Fruit fly (Drosophila melanogaster) whole organism, prepupa: Measurements from ENCODE around the gene enc.

ENCODE experiments used
- CG10669 ChIP-seq: fragments of 200-800 bp; sonication (Bioruptor generic); optimal IDR thresholded peaks from 3 replicates; lab custom pipeline; 2018; ENCODE audit warnings: missing biosample characterization, mild to moderate bottlenecking, missing genetic modification characterization, moderate library complexity
- CG11294 ChIP-seq: fragments of 200-800 bp; sonication (Bioruptor generic); IDR thresholded peaks from 2 replicates; pipeline ENCODE4 v1.3.6; 2022; ENCODE audit warnings: missing biosample characterization, missing genetic modification characterization
- CG11762 ChIP-seq: fragments of 200-800 bp; sonication (Bioruptor generic); optimal IDR thresholded peaks from 3 replicates; lab custom pipeline; 2016; ENCODE audit warnings: missing biosample characterization, missing genetic modification characterization; ENCODE audit not compliant: insufficient read depth
- CG11902 ChIP-seq: fragments of 200-800 bp; sonication (Bioruptor generic); optimal IDR thresholded peaks from 3 replicates; lab custom pipeline; 2016; ENCODE audit warnings: missing biosample characterization, missing genetic modification characterization
- CG15336 ChIP-seq: fragments of 200-800 bp; sonication (Bioruptor generic); IDR thresholded peaks from 2 replicates; pipeline ENCODE4 v1.3.6; 2022; ENCODE audit warnings: missing biosample characterization, missing genetic modification characterization
- CG1621 ChIP-seq: fragments of 200-800 bp; sonication (Bioruptor generic); optimal IDR thresholded peaks from 3 replicates; lab custom pipeline; 2018; ENCODE audit warnings: missing biosample characterization, mild to moderate bottlenecking, missing genetic modification characterization
- CG16779 ChIP-seq: fragments of 200-800 bp; sonication (Bioruptor generic); optimal IDR thresholded peaks from 3 replicates; lab custom pipeline; 2017; ENCODE audit warnings: missing biosample characterization, mild to moderate bottlenecking, missing genetic modification characterization
- CG3032 ChIP-seq: fragments of 200-800 bp; optimal IDR thresholded peaks from 2 replicates; lab custom pipeline; 2019; ENCODE audit warnings: missing biosample characterization, mild to moderate bottlenecking, missing genetic modification characterization, moderate library complexity
- CG34406 ChIP-seq: fragments of 200-800 bp; sonication (Bioruptor generic); optimal IDR thresholded peaks from 3 replicates; lab custom pipeline; 2016; ENCODE audit warnings: missing biosample characterization, missing genetic modification characterization
- CG3919 ChIP-seq: fragments of 200-800 bp; sonication (Bioruptor generic); optimal IDR thresholded peaks from 3 replicates; lab custom pipeline; 2016; ENCODE audit warnings: missing biosample characterization, missing genetic modification characterization
- CG6163 ChIP-seq: fragments of 200-800 bp; sonication (Bioruptor generic); IDR thresholded peaks from 3 replicates; pipeline ENCODE4 v1.3.6; 2022; ENCODE audit warnings: missing biosample characterization, missing genetic modification characterization
- CG6276 ChIP-seq: fragments of 200-800 bp; sonication (Bioruptor generic); optimal IDR thresholded peaks from 2 replicates; lab custom pipeline; 2017; ENCODE audit warnings: missing biosample characterization, mild to moderate bottlenecking, missing genetic modification characterization
- CG6792 ChIP-seq: fragments of 200-800 bp; sonication (Bioruptor generic); optimal IDR thresholded peaks from 3 replicates; lab custom pipeline; 2016; ENCODE audit warnings: missing biosample characterization, missing genetic modification characterization
- CG6808 ChIP-seq: fragments of 200-800 bp; sonication (Bioruptor generic); optimal IDR thresholded peaks from 3 replicates; lab custom pipeline; 2017; ENCODE audit warnings: missing biosample characterization, missing genetic modification characterization, mild to moderate bottlenecking, moderate library complexity, missing genetic modification reagents
- CG6854 ChIP-seq: fragments of 200-800 bp; sonication (Bioruptor generic); optimal IDR thresholded peaks from 2 replicates; lab custom pipeline; 2017; ENCODE audit warnings: missing biosample characterization, mild to moderate bottlenecking, missing genetic modification characterization
- CG7368 ChIP-seq: fragments of 200-800 bp; sonication (Bioruptor generic); optimal IDR thresholded peaks from 3 replicates; lab custom pipeline; 2016; ENCODE audit warnings: missing biosample characterization, missing genetic modification characterization
- CG8119 ChIP-seq: fragments of 200-800 bp; sonication (Bioruptor generic); IDR thresholded peaks from 3 replicates; pipeline ENCODE4 v1.3.6; 2022; ENCODE audit warnings: missing biosample characterization, missing genetic modification characterization
- CG8319 ChIP-seq: fragments of 200-800 bp; sonication (Bioruptor generic); optimal IDR thresholded peaks from 3 replicates; lab custom pipeline; 2016; ENCODE audit warnings: missing biosample characterization, missing genetic modification characterization
- CG8632 ChIP-seq: fragments of 200-800 bp; sonication (Bioruptor generic); optimal IDR thresholded peaks from 3 replicates; lab custom pipeline; 2016; ENCODE audit warnings: missing biosample characterization, missing genetic modification characterization
- CG9139 ChIP-seq: fragments of 200-800 bp; sonication (Bioruptor generic); optimal IDR thresholded peaks from 3 replicates; lab custom pipeline; 2017; ENCODE audit warnings: missing biosample characterization, mild to moderate bottlenecking, missing genetic modification characterization
- Eip78C ChIP-seq: fragments of 200-800 bp; sonication (Bioruptor generic); peaks from one replicate; lab custom pipeline; 2016; ENCODE audit warnings: missing biosample characterization, missing genetic modification characterization
- Eip93F ChIP-seq: fragments of 200-800 bp; sonication (Bioruptor generic); optimal IDR thresholded peaks from 2 replicates; lab custom pipeline; 2016; ENCODE audit warnings: missing biosample characterization, mild to moderate bottlenecking, missing genetic modification characterization
- Ets96B ChIP-seq: fragments of 200-800 bp; optimal IDR thresholded peaks from 2 replicates; lab custom pipeline; 2019; ENCODE audit warnings: missing biosample characterization, mild to moderate bottlenecking, missing genetic modification characterization, moderate library complexity
- Gug ChIP-seq: fragments of 200-800 bp; sonication (Bioruptor generic); IDR thresholded peaks from 2 replicates; pipeline ENCODE4 v1.3.6; 2022; ENCODE audit warnings: missing biosample characterization, missing genetic modification characterization
- Hr4 ChIP-seq: fragments of 200-800 bp; sonication (Bioruptor generic); optimal IDR thresholded peaks from 3 replicates; lab custom pipeline; 2016; ENCODE audit warnings: missing biosample characterization, missing genetic modification characterization
- Lpt ChIP-seq: fragments of 200-800 bp; sonication (Bioruptor generic); optimal IDR thresholded peaks from 3 replicates; lab custom pipeline; 2016; ENCODE audit warnings: missing biosample characterization, missing genetic modification characterization
- OdsH ChIP-seq: fragments of 200-800 bp; sonication (Bioruptor generic); optimal IDR thresholded peaks from 3 replicates; lab custom pipeline; 2016; ENCODE audit warnings: missing biosample characterization, missing genetic modification characterization
- Smox ChIP-seq: fragments of 200-800 bp; sonication (Bioruptor generic); optimal IDR thresholded peaks from 3 replicates; lab custom pipeline; 2016; ENCODE audit warnings: missing biosample characterization, missing genetic modification characterization
- Sox102F ChIP-seq: fragments of 200-800 bp; sonication (Bioruptor generic); optimal IDR thresholded peaks from 2 replicates; lab custom pipeline; 2016; ENCODE audit warnings: missing biosample characterization, mild to moderate bottlenecking, missing genetic modification characterization
- Sox14 ChIP-seq: fragments of 200-800 bp; sonication (Bioruptor generic); optimal IDR thresholded peaks from 3 replicates; lab custom pipeline; 2016; ENCODE audit warnings: missing biosample characterization, missing genetic modification characterization
- achi ChIP-seq: fragments of 200-800 bp; sonication (Bioruptor generic); optimal IDR thresholded peaks from 3 replicates; lab custom pipeline; 2016; ENCODE audit warnings: missing biosample characterization, missing genetic modification characterization
- cyc ChIP-seq: fragments of 200-800 bp; sonication (Bioruptor generic); optimal IDR thresholded peaks from 3 replicates; lab custom pipeline; 2016; ENCODE audit warnings: missing biosample characterization, missing genetic modification characterization
- dac ChIP-seq: fragments of 200-800 bp; sonication (Bioruptor generic); optimal IDR thresholded peaks from 2 replicates; lab custom pipeline; 2017; ENCODE audit warnings: missing biosample characterization, mild to moderate bottlenecking, missing genetic modification characterization
- dsx ChIP-seq: fragments of 200-800 bp; optimal IDR thresholded peaks from 3 replicates; lab custom pipeline; 2019; ENCODE audit warnings: missing biosample characterization, mild to moderate bottlenecking, missing genetic modification characterization, moderate library complexity; ENCODE audit not compliant: poor library complexity, severe bottlenecking
- eg ChIP-seq: fragments of 200-800 bp; sonication (Bioruptor generic); IDR thresholded peaks from 3 replicates; pipeline ENCODE4 v1.3.6; 2022; ENCODE audit warnings: missing biosample characterization, missing genetic modification characterization
- esn ChIP-seq: fragments of 200-800 bp; sonication (Bioruptor generic); optimal IDR thresholded peaks from 2 replicates; lab custom pipeline; 2016; ENCODE audit warnings: missing biosample characterization, mild to moderate bottlenecking, missing genetic modification characterization, moderate library complexity
- fd85E ChIP-seq: fragments of 200-800 bp; sonication (Bioruptor generic); optimal IDR thresholded peaks from 3 replicates; lab custom pipeline; 2016; ENCODE audit warnings: missing biosample characterization, missing genetic modification characterization
- fkh ChIP-seq: fragments of 200-800 bp; sonication (Bioruptor generic); optimal IDR thresholded peaks from 3 replicates; lab custom pipeline; 2017; ENCODE audit warnings: missing biosample characterization, mild to moderate bottlenecking, missing genetic modification characterization, moderate library complexity
- lz ChIP-seq: fragments of 200-800 bp; sonication (Bioruptor generic); optimal IDR thresholded peaks from 3 replicates; lab custom pipeline; 2016; ENCODE audit warnings: missing biosample characterization, missing genetic modification characterization
- pdm3 ChIP-seq: fragments of 200-800 bp; sonication (Bioruptor generic); optimal IDR thresholded peaks from 3 replicates; lab custom pipeline; 2016; ENCODE audit warnings: missing biosample characterization, missing genetic modification characterization
- salr ChIP-seq, 2 experiments: fragments of 200-800 bp; sonication (Bioruptor generic); optimal IDR thresholded peaks; 3 replicates each; lab custom pipeline; 2016 to 2018; ENCODE audit warnings: missing biosample characterization in 2 of 2, missing genetic modification characterization in 2 of 2, mild to moderate bottlenecking in 1 of 2
- spab ChIP-seq: fragments of 200-800 bp; sonication (Bioruptor generic); optimal IDR thresholded peaks from 2 replicates; lab custom pipeline; 2017; ENCODE audit warnings: missing biosample characterization, mild to moderate bottlenecking, missing genetic modification characterization, missing genetic modification reagents
- ss ChIP-seq, 2 experiments: fragments of 200-800 bp; sonication (Bioruptor generic); optimal IDR thresholded peaks; 2 replicates in 1 of 2; 3 replicates in 1 of 2; lab custom pipeline; 2017 to 2018; ENCODE audit warnings: mild to moderate bottlenecking in 2 of 2, missing biosample characterization in 2 of 2, missing genetic modification characterization in 2 of 2, moderate library complexity in 1 of 2
- svp ChIP-seq: fragments of 200-800 bp; sonication (Bioruptor generic); peaks from one replicate; lab custom pipeline; 2016; ENCODE audit warnings: missing biosample characterization, missing genetic modification characterization
- topi ChIP-seq: fragments of 200-800 bp; sonication (Bioruptor generic); optimal IDR thresholded peaks from 3 replicates; lab custom pipeline; 2016; ENCODE audit warnings: missing biosample characterization, missing genetic modification characterization

The enc gene

dm6 chr3L:3875996-3876395, 57.5 kb downstream of the enc start:
- TF ChIP-seq CG3032 (tag; lab: Kevin White, UChicago) = no peak
- TF ChIP-seq CG11294 (GFP tag; lab: Robert Waterston, UW) = no peak
- no peak for TF ChIP-seq esn (GFP tag; lab: Kevin White, UChicago)
- TF ChIP-seq achi (GFP tag; lab: Kevin White, UChicago) = no peak
- no peak for TF ChIP-seq Eip78C
- no peak for TF ChIP-seq dsx (GFP tag; lab: Kevin White, UChicago)
- no peak for TF ChIP-seq CG6163 (GFP tag; lab: Robert Waterston, UW)
- no peak for TF ChIP-seq svp
- TF ChIP-seq CG6854 (GFP tag; lab: Kevin White, UChicago) = no peak
- TF ChIP-seq fkh = no peak
- TF ChIP-seq, all 60 proteins: peak for 0

DNA sequence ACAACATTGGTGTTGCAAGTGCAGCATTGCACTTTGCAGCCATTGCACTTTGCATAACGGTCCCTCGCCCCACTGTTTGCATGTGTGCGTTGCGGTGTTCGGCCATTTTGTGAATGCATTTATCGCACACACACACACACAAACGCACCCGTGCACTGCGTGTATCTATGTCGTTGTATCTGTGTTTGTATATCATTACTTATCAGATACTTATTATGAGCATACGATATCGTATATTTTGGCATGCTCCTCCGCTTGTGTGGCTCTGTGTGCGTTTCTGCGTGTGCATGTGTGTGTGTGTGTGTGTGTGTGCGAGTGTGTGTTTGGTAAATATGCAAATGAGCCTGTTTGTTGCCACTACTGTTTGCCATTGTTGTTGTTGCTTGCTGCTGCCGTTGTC, 58.4 kb downstream of the enc start:
- TF ChIP-seq Gug = no peak
- TF ChIP-seq CG3919 (GFP tag; lab: Kevin White, UChicago) = peak; percentile 9
- peak; percentile 19 for TF ChIP-seq fkh
- TF ChIP-seq, all 60 proteins: peak for 2

DNA sequence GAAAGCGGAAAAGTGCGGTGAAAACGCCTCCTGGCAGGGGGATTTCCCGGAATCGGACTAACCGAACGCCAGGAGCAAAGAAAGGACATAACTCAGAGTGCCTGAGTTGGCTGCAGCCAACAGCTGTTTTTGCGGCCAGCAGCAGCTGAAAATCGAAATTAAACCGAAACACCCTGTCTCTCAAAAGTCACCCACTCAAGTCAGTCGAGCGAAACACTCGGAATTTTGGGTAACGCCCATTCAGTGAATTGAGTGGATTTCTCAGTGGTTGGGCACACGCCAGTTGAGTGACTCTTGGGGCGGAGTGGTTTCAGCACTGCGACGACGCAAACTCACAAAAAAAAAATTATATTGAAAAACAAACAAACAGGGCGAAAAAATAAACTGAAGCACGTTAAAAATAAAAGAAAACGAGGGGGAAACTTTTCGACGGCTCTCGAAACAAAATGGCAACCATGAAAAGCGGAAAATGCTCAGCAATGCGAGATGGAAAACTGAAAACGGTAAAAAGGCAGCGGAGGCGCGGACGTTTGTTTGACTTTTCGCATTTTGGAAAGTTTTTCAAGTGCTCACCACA, 60.3 kb downstream of the enc start:
- TF ChIP-seq Gug (peak; percentile 49; the same call in 1 of the 2 replicates), topi (peak; percentile 14), salr (GFP tag; optimal IDR thresholded peaks at IDR 0.05; lab: Kevin White, UChicago) (peak; percentile 14 to 42), CG16779 (tag; lab: Kevin White, UChicago) (peak; percentile 82), CG34406 (GFP tag; lab: Kevin White, UChicago) (peak; percentile 59), Smox (no peak), lz (no peak), CG11902 (no peak), achi (GFP tag; lab: Kevin White, UChicago) (peak; percentile 51), CG11294 (GFP tag; lab: Robert Waterston, UW) (peak; percentile 21; the same call in 1 of the 2 replicates), CG6276 (GFP tag; lab: Kevin White, UChicago) (peak; percentile 86), CG8319 (no peak), eg (peak; percentile 97), CG8632 (GFP tag; lab: Kevin White, UChicago) (peak; percentile 46), svp (no peak), Lpt (GFP tag; lab: Kevin White, UChicago) (peak; percentile 61), CG9139 (peak; percentile 91), Sox102F (GFP tag; lab: Kevin White, UChicago) (peak; percentile 24), dac (GFP tag; lab: Kevin White, UChicago) (peak; percentile 28), CG3919 (GFP tag; lab: Kevin White, UChicago) (peak; percentile 70), CG6854 (GFP tag; lab: Kevin White, UChicago) (peak; percentile 76), CG15336 (GFP tag; lab: Robert Waterston, UW) (peak; percentile 83), CG7368 (GFP tag; lab: Kevin White, UChicago) (peak; percentile 77), CG3032 (tag; lab: Kevin White, UChicago) (peak; percentile 57), Sox14 (GFP tag; lab: Kevin White, UChicago) (no peak), ss (GFP tag; optimal IDR thresholded peaks at IDR 0.05; lab: Kevin White, UChicago) (peak; percentile 84 to 93), fd85E (GFP tag; lab: Kevin White, UChicago) (peak; percentile 27), CG10669 (peak; percentile 69), Eip78C (peak; percentile 74), Hr4 (GFP tag; lab: Kevin White, UChicago) (peak; percentile 22), CG8119 (GFP tag; lab: Robert Waterston, UW) (peak; percentile 92), dsx (GFP tag; lab: Kevin White, UChicago) (peak; percentile 53), Eip93F (GFP tag; lab: Kevin White, UChicago) (no peak), CG6163 (GFP tag; lab: Robert Waterston, UW) (peak; percentile 96), spab (GFP tag; lab: Kevin White, UChicago) (peak; percentile 79), pdm3 (GFP tag; lab: Kevin White, UChicago) (peak; percentile 37), CG6792 (no peak), CG1621 (tag; lab: Kevin White, UChicago) (peak; percentile 73), CG11762 (GFP tag; lab: Kevin White, UChicago) (no peak), OdsH (GFP tag; lab: Kevin White, UChicago) (peak; percentile 15), cyc (GFP tag; lab: Kevin White, UChicago) (no peak), Ets96B (tag; lab: Kevin White, UChicago) (peak; percentile 49), CG6808 (GFP tag; lab: Kevin White, UChicago) (peak; percentile 84)
